Worm (Caenorhabditis elegans) whole organism, late embryonic: ENCODE data around the gene srx-104.

Source experiments
- C08G9.2 ChIP-seq: sonication (generic microtip); optimal IDR thresholded peaks from 2 replicates; lab custom pipeline; 2016; ENCODE audit warnings: mild to moderate bottlenecking, missing genetic modification characterization, moderate library complexity, missing compliant biosample characterization
- C38D4.7 ChIP-seq: fragments of 200-800 bp; sonication (Bioruptor generic); optimal IDR thresholded peaks from 2 replicates; lab custom pipeline; 2018; ENCODE audit warnings: mild to moderate bottlenecking, missing genetic modification characterization, moderate library complexity, missing compliant biosample characterization
- F13H6.1 ChIP-seq: sonication (generic microtip); optimal IDR thresholded peaks from 2 replicates; lab custom pipeline; 2016; ENCODE audit warnings: missing genetic modification characterization, missing compliant biosample characterization
- K02D7.2 ChIP-seq: sonication (generic microtip); optimal IDR thresholded peaks from 2 replicates; lab custom pipeline; 2017; ENCODE audit warnings: mild to moderate bottlenecking, missing genetic modification characterization, missing compliant biosample characterization
- Y22D7AL.16 ChIP-seq: sonication (generic microtip); optimal IDR thresholded peaks from 2 replicates; lab custom pipeline; 2016; ENCODE audit warnings: missing genetic modification characterization, missing compliant biosample characterization
- ahr-1 ChIP-seq: sonication (generic microtip); optimal IDR thresholded peaks from 2 replicates; lab custom pipeline; 2016; ENCODE audit warnings: missing genetic modification characterization, missing compliant biosample characterization
- ceh-2 ChIP-seq: sonication (generic microtip); optimal IDR thresholded peaks from 2 replicates; lab custom pipeline; 2016; ENCODE audit warnings: missing genotype, missing genetic modification characterization, missing compliant biosample characterization
- ceh-24 ChIP-seq: sonication (generic microtip); optimal IDR thresholded peaks from 2 replicates; lab custom pipeline; 2016; ENCODE audit warnings: mild to moderate bottlenecking, missing genetic modification characterization, missing compliant biosample characterization
- ceh-30 ChIP-seq: fragments of 150-350 bp; optimal IDR thresholded peaks from 2 replicates; lab custom pipeline; 2014; ENCODE audit warnings: missing biosample characterization, missing genetic modification characterization
- ceh-34 ChIP-seq: sonication (generic microtip); optimal IDR thresholded peaks from 2 replicates; lab custom pipeline; 2016; ENCODE audit warnings: mild to moderate bottlenecking, missing genetic modification characterization, missing compliant biosample characterization
- ceh-45 ChIP-seq: fragments of 200-800 bp; sonication (Bioruptor generic); IDR thresholded peaks from 2 replicates; pipeline ENCODE4 v1.3.6; 2022; ENCODE audit warnings: missing genetic modification reagents, missing genetic modification characterization, missing compliant biosample characterization
- ceh-48 ChIP-seq: sonication (generic microtip); optimal IDR thresholded peaks from 2 replicates; lab custom pipeline; 2016; ENCODE audit warnings: missing genetic modification characterization, inconsistent platforms, missing compliant biosample characterization
- ceh-6 ChIP-seq: fragments of 200-800 bp; sonication (Bioruptor generic); optimal IDR thresholded peaks from 2 replicates; lab custom pipeline; 2018; ENCODE audit warnings: mild to moderate bottlenecking, missing genetic modification characterization, missing compliant biosample characterization
- dmd-4 ChIP-seq: sonication (generic microtip); optimal IDR thresholded peaks from 2 replicates; lab custom pipeline; 2016; ENCODE audit warnings: borderline replicate concordance, missing genetic modification characterization, missing compliant biosample characterization
- elt-2 ChIP-seq: sonication (generic microtip); optimal IDR thresholded peaks from 2 replicates; lab custom pipeline; 2016; ENCODE audit warnings: missing genetic modification reagents, missing genetic modification characterization, missing compliant biosample characterization
- eyg-1 ChIP-seq: sonication (generic microtip); optimal IDR thresholded peaks from 2 replicates; lab custom pipeline; 2016; ENCODE audit warnings: missing genotype, missing genetic modification characterization, missing compliant biosample characterization
- hlh-13 ChIP-seq: fragments of 200-800 bp; sonication (Bioruptor generic); optimal IDR thresholded peaks from 2 replicates; lab custom pipeline; 2018; ENCODE audit warnings: mild to moderate bottlenecking, missing genetic modification characterization, missing compliant biosample characterization
- hlh-15 ChIP-seq: sonication (generic microtip); optimal IDR thresholded peaks from 2 replicates; lab custom pipeline; 2016; ENCODE audit warnings: missing genetic modification characterization, missing compliant biosample characterization
- hlh-30 ChIP-seq: sonication (generic microtip); optimal IDR thresholded peaks from 2 replicates; lab custom pipeline; 2017; ENCODE audit warnings: antibody characterized with exemption, missing genetic modification characterization, missing compliant biosample characterization; ENCODE audit not compliant: insufficient read depth
- hlh-6 ChIP-seq: sonication (generic microtip); optimal IDR thresholded peaks from 2 replicates; lab custom pipeline; 2016; ENCODE audit warnings: missing genotype, missing genetic modification characterization, missing compliant biosample characterization
- lim-6 ChIP-seq: sonication (generic microtip); optimal IDR thresholded peaks from 2 replicates; lab custom pipeline; 2016; ENCODE audit warnings: missing genetic modification characterization, missing compliant biosample characterization
- mec-3 ChIP-seq: sonication (generic microtip); optimal IDR thresholded peaks from 2 replicates; lab custom pipeline; 2016; ENCODE audit warnings: borderline replicate concordance, missing genetic modification characterization, missing compliant biosample characterization
- nhr-232 ChIP-seq: sonication (generic microtip); optimal IDR thresholded peaks from 2 replicates; lab custom pipeline; 2016; ENCODE audit warnings: missing genetic modification characterization, missing compliant biosample characterization
- npax-4 ChIP-seq: sonication (generic microtip); optimal IDR thresholded peaks from 2 replicates; lab custom pipeline; 2016; ENCODE audit warnings: missing genetic modification characterization, missing compliant biosample characterization
- pha-2 ChIP-seq: sonication (generic microtip); optimal IDR thresholded peaks from 2 replicates; lab custom pipeline; 2017; ENCODE audit warnings: mild to moderate bottlenecking, missing genetic modification characterization, missing compliant biosample characterization
- pha-4 ChIP-seq: fragments of 150-350 bp; optimal IDR thresholded peaks from 2 replicates; lab custom pipeline; 2018; ENCODE audit warnings: missing biosample characterization, missing genetic modification reagents, missing genetic modification characterization
- ref-2 ChIP-seq: sonication (generic microtip); optimal IDR thresholded peaks from 2 replicates; lab custom pipeline; 2016; ENCODE audit warnings: missing genetic modification characterization, missing compliant biosample characterization
- rnt-1 ChIP-seq: sonication (generic microtip); optimal IDR thresholded peaks from 2 replicates; lab custom pipeline; 2016; ENCODE audit warnings: missing genetic modification characterization, missing compliant biosample characterization
- sox-2 ChIP-seq: fragments of 200-800 bp; sonication (Bioruptor generic); IDR thresholded peaks from 2 replicates; pipeline ENCODE4 v1.3.6; 2022; ENCODE audit warnings: missing genetic modification reagents, missing genetic modification characterization, missing compliant biosample characterization
- ttx-3 ChIP-seq: sonication (generic microtip); optimal IDR thresholded peaks from 2 replicates; lab custom pipeline; 2016; ENCODE audit warnings: missing genetic modification reagents, missing genetic modification characterization, missing compliant biosample characterization
- unc-55 ChIP-seq: sonication (generic microtip); optimal IDR thresholded peaks from 2 replicates; lab custom pipeline; 2017; ENCODE audit warnings: missing biosample characterization, missing genetic modification reagents, missing genetic modification characterization
- unc-86 ChIP-seq: sonication (generic microtip); optimal IDR thresholded peaks from 2 replicates; lab custom pipeline; 2016; ENCODE audit warnings: missing genetic modification characterization, missing compliant biosample characterization
- zip-5 ChIP-seq: sonication (generic microtip); optimal IDR thresholded peaks from 2 replicates; lab custom pipeline; 2016; ENCODE audit warnings: missing genetic modification characterization, missing compliant biosample characterization

Gene srx-104

ce11 chrII:3743684-3744200, 44.3 kb upstream of the srx-104 start, which contains the start of gene nta-1:
Gene nta-1, minus strand, starts transcription at chrII:3743814.
- TF ChIP-seq pha-4 (tag; lab: Kevin White, UChicago), result no peak
- no peak for TF ChIP-seq hlh-13 (GFP tag; lab: Kevin White, UChicago)
- TF ChIP-seq nhr-232 (tag; lab: Kevin White, UChicago), result no peak
- no peak for TF ChIP-seq ceh-24 (tag; lab: Kevin White, UChicago)
- no peak for TF ChIP-seq lim-6 (tag; lab: Kevin White, UChicago)
- TF ChIP-seq hlh-30 (tag; lab: Kevin White, UChicago), result no peak
- TF ChIP-seq sox-2, result no peak
- TF ChIP-seq ceh-34 (tag; lab: Kevin White, UChicago), result no peak
- no peak for TF ChIP-seq C08G9.2 (tag; lab: Kevin White, UChicago)
- TF ChIP-seq unc-55 (GFP tag; lab: Kevin White, UChicago), result no peak
- no peak for TF ChIP-seq ceh-45 (GFP tag; lab: Robert Waterston, UW)
- no peak for TF ChIP-seq C38D4.7 (GFP tag; lab: Kevin White, UChicago)
- no peak for TF ChIP-seq pha-2 (tag; lab: Kevin White, UChicago)
- TF ChIP-seq ref-2 (tag; lab: Kevin White, UChicago), result no peak
- no peak for TF ChIP-seq F13H6.1 (tag; lab: Kevin White, UChicago)

- TF ChIP-seq ceh-48, result no peak
- no peak for TF ChIP-seq unc-86 (tag; lab: Kevin White, UChicago)
- TF ChIP-seq pha-2 (tag; lab: Kevin White, UChicago), result no peak
- TF ChIP-seq ceh-34 (tag; lab: Kevin White, UChicago), result no peak
- no peak for TF ChIP-seq dmd-4
- no peak for TF ChIP-seq Y22D7AL.16 (tag; lab: Kevin White, UChicago)
- no peak for TF ChIP-seq elt-2 (tag; lab: Kevin White, UChicago)
- no peak for TF ChIP-seq npax-4 (tag; lab: Kevin White, UChicago)
- TF ChIP-seq ceh-30, result no peak
- TF ChIP-seq, all 69 proteins: peak for 0
Measured at ce11 chrII:3741584-3741983, 42.1 kb upstream of the srx-104 start, which contains the start of gene F12E12.1. Gene F12E12.1, plus strand, starts transcription at chrII:3741884.

- TF ChIP-seq unc-86 (tag; lab: Kevin White, UChicago), result no peak
Measured at ce11 chrII:3739647-3740046, 40.2 kb upstream of the srx-104 start, which contains the start of gene F12E12.2. Gene F12E12.2, plus strand, starts transcription at chrII:3739947.

- TF ChIP-seq zip-5 (tag; lab: Kevin White, UChicago), result no peak
- TF ChIP-seq ceh-48, result no peak
Measured at ce11 chrII:3736893-3737375, 37.4 kb upstream of the srx-104 start, which contains the start of gene F12E12.6. Gene F12E12.6, minus strand, starts transcription at chrII:3736943.

ce11 chrII:3731723-3732122, 32.2 kb upstream of the srx-104 start, which contains the start of the genes sdz-12 and bath-31:
Gene sdz-12, minus strand, starts transcription at chrII:3731823.
Gene bath-31, plus strand, starts transcription at chrII:3731973.
- TF ChIP-seq ttx-3 (tag; lab: Kevin White, UChicago) (no peak), ahr-1 (tag; lab: Kevin White, UChicago) (no peak), hlh-15 (tag; lab: Kevin White, UChicago) (no peak), nhr-232 (tag; lab: Kevin White, UChicago) (no peak), unc-86 (tag; lab: Kevin White, UChicago) (no peak), ceh-2 (no peak), ceh-30 (no peak), hlh-6 (tag; lab: Kevin White, UChicago) (no peak), K02D7.2 (tag; lab: Kevin White, UChicago) (no peak), hlh-13 (GFP tag; lab: Kevin White, UChicago) (no peak), mec-3 (tag; lab: Kevin White, UChicago) (no peak), ceh-48 (no peak), ceh-6 (GFP tag; lab: Kevin White, UChicago) (no peak), eyg-1 (tag; lab: Kevin White, UChicago) (no peak), rnt-1 (no peak)
